Worm (Caenorhabditis elegans): ENCODE data around the gene K12H4.3.

DNA sequence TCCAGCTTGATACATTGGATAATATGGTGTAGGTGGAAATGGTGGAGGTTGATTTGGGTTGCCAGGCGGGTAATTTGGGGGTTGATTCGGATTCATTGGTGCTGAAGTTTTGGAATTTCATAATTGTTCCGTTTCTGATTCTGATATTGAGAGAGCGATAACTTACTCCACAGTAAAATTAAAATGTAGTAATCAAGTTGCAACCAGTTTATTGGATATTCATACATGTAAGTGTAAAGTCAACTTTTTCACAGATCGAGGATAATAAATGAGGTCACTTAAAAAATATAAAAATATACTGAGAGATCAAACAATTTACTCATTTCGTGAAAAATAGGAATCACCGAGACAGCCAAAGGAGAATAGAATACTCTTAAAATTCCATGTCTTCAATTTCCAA lies 17.9 kb upstream of the K12H4.3 start, which contains the start of gene mdt-30:
- TF ChIP-seq nhr-237 (tag; optimal IDR thresholded peaks at IDR 0.05) (no peak), nhr-76 (tag; optimal IDR thresholded peaks at IDR 0.05) (no peak), blmp-1 (tag; optimal IDR thresholded peaks at IDR 0.05) (no peak), snpc-4 (tag; optimal IDR thresholded peaks at IDR 0.05) (no peak), cnd-1 (tag; optimal IDR thresholded peaks at IDR 0.05) (no peak), nhr-12 (tag; optimal IDR thresholded peaks at IDR 0.05) (no peak), ces-1 (GFP tag; optimal IDR thresholded peaks at IDR 0.05) (no peak), hlh-1 (tag; optimal IDR thresholded peaks at IDR 0.05) (no peak), unc-62 (GFP tag; optimal IDR thresholded peaks at IDR 0.05) (no peak), ceh-83 (GFP tag; optimal IDR thresholded peaks at IDR 0.05) (no peak), unc-39 (tag; optimal IDR thresholded peaks at IDR 0.05) (no peak)
